Worm (Caenorhabditis elegans) whole organism, young adult: ENCODE results near the gene slc-17.4.

Source experiments
- B0035.1 ChIP-seq: sonication (generic microtip); optimal IDR thresholded peaks from 2 replicates; lab custom pipeline; 2016; ENCODE audit warnings: missing genetic modification characterization, mild to moderate bottlenecking, missing compliant biosample characterization, missing genotype, missing genetic modification reagents
- D2030.7 ChIP-seq: fragments of 200-800 bp; sonication (Bioruptor generic); IDR thresholded peaks from 2 replicates; pipeline ENCODE4 v1.3.6; 2022; ENCODE audit warnings: missing genetic modification reagents, missing genetic modification characterization, missing compliant biosample characterization
- F33H1.4 ChIP-seq: fragments of 200-800 bp; sonication (Bioruptor generic); IDR thresholded peaks from 2 replicates; pipeline ENCODE4 v1.3.6; 2022; ENCODE audit warnings: missing genetic modification reagents, missing genetic modification characterization, missing compliant biosample characterization
- Y53G8AR.9 ChIP-seq: fragments of 200-800 bp; sonication (Bioruptor generic); conservative IDR thresholded peaks from 2 replicates; pipeline ENCODE4 v1.3.6; 2022; ENCODE audit warnings: missing genetic modification reagents, missing genetic modification characterization, missing compliant biosample characterization
- ama-1 ChIP-seq, 3 experiments: fragments of 150-350 bp in 1 of 3; sonication (generic microtip) in 2 of 3; optimal IDR thresholded peaks; 2 replicates each; lab custom pipeline; 2014 to 2018; ENCODE audit warnings: missing biosample characterization in 2 of 3, missing genetic modification characterization in 2 of 3, missing genetic modification reagents in 2 of 3
- bed-1 ChIP-seq: fragments of 200-800 bp; sonication (Bioruptor generic); IDR thresholded peaks from 2 replicates; pipeline ENCODE4 v1.3.6; 2022; ENCODE audit warnings: missing genetic modification reagents, missing genetic modification characterization, missing compliant biosample characterization
- ceh-79 ChIP-seq: sonication (generic microtip); optimal IDR thresholded peaks from 2 replicates; lab custom pipeline; 2017; ENCODE audit warnings: mild to moderate bottlenecking, missing genetic modification characterization, missing compliant biosample characterization
- dpl-1 ChIP-seq: fragments of 150-350 bp; optimal IDR thresholded peaks from 2 replicates; lab custom pipeline; 2014; ENCODE audit warnings: missing biosample characterization, missing genetic modification reagents, missing genetic modification characterization
- let-607 ChIP-seq, 2 experiments: fragments of 200-800 bp in 1 of 2; sonication (Bioruptor generic) in 1 of 2; sonication (generic microtip) in 1 of 2; optimal IDR thresholded peaks; 2 replicates each; lab custom pipeline; 2016 to 2018; ENCODE audit warnings: mild to moderate bottlenecking in 2 of 2, missing compliant biosample characterization in 2 of 2, missing genetic modification characterization in 2 of 2, moderate library complexity in 2 of 2, missing genotype in 1 of 2
- mxl-1 ChIP-seq: sonication (generic microtip); optimal IDR thresholded peaks from 2 replicates; lab custom pipeline; 2016; ENCODE audit warnings: missing genetic modification characterization, missing compliant biosample characterization
- nfya-2 ChIP-seq: fragments of 200-800 bp; sonication (Bioruptor generic); IDR thresholded peaks from 2 replicates; pipeline ENCODE4 v1.3.6; 2022; ENCODE audit warnings: missing genetic modification reagents, missing genetic modification characterization, missing compliant biosample characterization
- tbp1 ChIP-seq: fragments of 200-800 bp; sonication (Bioruptor generic); optimal IDR thresholded peaks from 2 replicates; lab custom pipeline; 2018; ENCODE audit warnings: mild to moderate bottlenecking, missing genetic modification characterization, missing compliant biosample characterization
- ztf-22 ChIP-seq: fragments of 200-800 bp; sonication (Bioruptor generic); optimal IDR thresholded peaks from 2 replicates; lab custom pipeline; 2018; ENCODE audit warnings: mild to moderate bottlenecking, missing genetic modification characterization, moderate library complexity, missing compliant biosample characterization

DNA sequence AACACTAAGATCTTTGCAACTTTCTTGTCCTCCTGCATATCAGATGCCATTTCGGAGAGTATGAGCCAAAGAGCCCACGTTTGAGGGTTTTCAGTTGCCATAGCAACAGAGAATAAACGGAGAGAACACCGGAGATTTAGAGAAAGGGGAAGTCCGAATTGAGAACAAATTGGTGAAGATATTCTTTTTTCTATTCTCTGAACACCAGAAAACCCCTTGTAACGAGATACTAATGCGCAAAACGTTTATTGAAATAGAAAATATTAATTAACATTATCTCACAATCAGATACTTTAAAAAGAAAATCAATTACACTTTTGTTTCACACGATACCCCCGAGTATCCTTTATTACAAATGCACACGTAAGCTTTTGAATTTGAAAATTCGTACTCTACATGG is 10.4 kb upstream of the slc-17.4 start, which contains the start of gene ifta-2:
- TF ChIP-seq ceh-79 (tag; lab: Kevin White, UChicago) (no peak), Y53G8AR.9 (no peak), dpl-1 (GFP tag; lab: Kevin White, UChicago) (no peak), ama-1 (optimal IDR thresholded peaks at IDR 0.05; lab: Kevin White, UChicago) (no peak), ama-1 (GFP tag; optimal IDR thresholded peaks at IDR 0.05; lab: Kevin White, UChicago) (no peak), ztf-22 (GFP tag; lab: Kevin White, UChicago) (no peak), tbp1 (GFP tag; lab: Kevin White, UChicago) (no peak), bed-1 (GFP tag; lab: Robert Waterston, UW) (no peak), let-607 (tag; optimal IDR thresholded peaks at IDR 0.05; lab: Kevin White, UChicago) (no peak), mxl-1 (tag; lab: Kevin White, UChicago) (no peak), F33H1.4 (GFP tag; lab: Robert Waterston, UW) (no peak), D2030.7 (no peak), nfya-2 (GFP tag; lab: Robert Waterston, UW) (no peak), B0035.1 (no peak)
